Worm (Caenorhabditis elegans): ENCODE measurements around the gene F26D2.14.

Gene F26D2.14

ce11 chrV:16410521-16410920 lies 25.1 kb upstream of the F26D2.14 start, which contains the start of gene srh-145:
TSS of gene srh-145 (plus strand) at chrV:16410713.
- TF ChIP-seq php-3 (GFP tag; IDR thresholded peaks at IDR 0.05) = no peak
- no peak for TF ChIP-seq D1046.2 (GFP tag; IDR thresholded peaks at IDR 0.05)
- no peak for TF ChIP-seq dmd-6 (GFP tag; IDR thresholded peaks at IDR 0.05)
- TF ChIP-seq ceh-28 (tag; optimal IDR thresholded peaks at IDR 0.05) = no peak
- no peak for TF ChIP-seq daf-16 (GFP tag; optimal IDR thresholded peaks at IDR 0.05)
- no peak for TF ChIP-seq daf-16 (tag; optimal IDR thresholded peaks at IDR 0.05)
- no peak for TF ChIP-seq ces-1 (GFP tag; optimal IDR thresholded peaks at IDR 0.05)
- no peak for TF ChIP-seq mdt-29 (GFP tag; IDR thresholded peaks at IDR 0.05)
- no peak for TF ChIP-seq R02D3.7 (tag; optimal IDR thresholded peaks at IDR 0.05)
- TF ChIP-seq fkh-10 (GFP tag; optimal IDR thresholded peaks at IDR 0.05) = no peak
- no peak for TF ChIP-seq rbr-2 (tag; optimal IDR thresholded peaks at IDR 0.05)
- no peak for TF ChIP-seq pqm-1 (tag; optimal IDR thresholded peaks at IDR 0.05)
- no peak for TF ChIP-seq madf-5 (GFP tag; IDR thresholded peaks at IDR 0.05)
- peak in 1 of 2 experiments; percentile 60 for TF ChIP-seq unc-62 (GFP tag; optimal IDR thresholded peaks at IDR 0.05 in 1 of 2)
- TF ChIP-seq unc-62 (tag; optimal IDR thresholded peaks at IDR 0.05) = no peak
- no peak for TF ChIP-seq T26A8.4 (GFP tag; IDR thresholded peaks at IDR 0.05)
- no peak for TF ChIP-seq unc-130 (GFP tag; optimal IDR thresholded peaks at IDR 0.05)
- TF ChIP-seq mxl-3 (GFP tag; optimal IDR thresholded peaks at IDR 0.05) = no peak
- no peak for TF ChIP-seq nhr-25 (tag; optimal IDR thresholded peaks at IDR 0.05; ENCODE audit: borderline replicate concordance, insufficient read depth)
- TF ChIP-seq hlh-11 (tag; optimal IDR thresholded peaks at IDR 0.05) = no peak
- 0 out of 2 replicates have a peak, but pooled peaks have one; percentile 11 for TF ChIP-seq mxl-2 (GFP tag; conservative IDR thresholded peaks at IDR 0.05)
- TF ChIP-seq hif-1 (tag; optimal IDR thresholded peaks at IDR 0.05) = no peak
- no peak for TF ChIP-seq F10B5.3 (tag; optimal IDR thresholded peaks at IDR 0.05)
- peak; percentile 78 for TF ChIP-seq aha-1 (tag)
- no peak for TF ChIP-seq egl-27 (tag; optimal IDR thresholded peaks at IDR 0.05)

DNA sequence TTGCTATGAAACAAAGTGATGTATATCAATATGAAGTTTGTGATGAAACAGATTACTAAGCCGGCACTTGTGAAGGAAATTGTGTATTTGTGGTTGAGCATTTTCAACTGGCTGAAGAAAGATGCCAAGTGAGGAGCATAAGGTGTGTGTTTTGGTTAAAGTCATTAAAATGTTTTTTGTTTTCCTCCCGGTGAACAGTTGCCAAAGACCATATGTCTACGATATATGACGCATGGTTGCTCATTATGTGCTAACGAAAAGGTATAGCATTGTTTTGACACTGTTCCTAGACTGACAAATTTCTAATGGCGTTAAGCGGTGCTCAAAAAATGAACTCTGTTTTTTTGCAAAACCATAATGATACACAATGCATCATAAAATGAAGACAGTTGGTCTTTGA lies 18.6 kb upstream of the F26D2.14 start, which contains the start of gene str-55:
TSS of gene str-55 (minus strand) at position 101 of the 400 bp plus-strand sequence.
- no peak for TF ChIP-seq lin-15B (tag; optimal IDR thresholded peaks at IDR 0.05)
- TF ChIP-seq Y75B8A.6 (GFP tag; IDR thresholded peaks at IDR 0.05) = no peak
- no peak for TF ChIP-seq madf-9 (GFP tag; conservative IDR thresholded peaks at IDR 0.05)
- TF ChIP-seq daf-16 (GFP tag; optimal IDR thresholded peaks at IDR 0.05) = no peak
- no peak for TF ChIP-seq daf-16 (tag; optimal IDR thresholded peaks at IDR 0.05)
- TF ChIP-seq ceh-44 (GFP tag; IDR thresholded peaks at IDR 0.05) = no peak
- no peak for TF ChIP-seq nhr-76 (tag; optimal IDR thresholded peaks at IDR 0.05)
- TF ChIP-seq nhr-111 (GFP tag; optimal IDR thresholded peaks at IDR 0.05) = no peak
- no peak for TF ChIP-seq lim-7 (GFP tag; IDR thresholded peaks at IDR 0.05)
- no peak for TF ChIP-seq nhr-25 (tag; optimal IDR thresholded peaks at IDR 0.05; ENCODE audit: borderline replicate concordance, insufficient read depth)
- no peak for TF ChIP-seq egl-27 (tag; optimal IDR thresholded peaks at IDR 0.05)
- no peak for TF ChIP-seq zfp-3 (GFP tag; conservative IDR thresholded peaks at IDR 0.05)
- TF ChIP-seq lin-13 (GFP tag; optimal IDR thresholded peaks at IDR 0.05) = no peak
- no peak for TF ChIP-seq F10B5.3 (tag; optimal IDR thresholded peaks at IDR 0.05)
- TF ChIP-seq nhr-28 (tag; optimal IDR thresholded peaks at IDR 0.05) = no peak
- TF ChIP-seq egl-43 (GFP tag; IDR thresholded peaks at IDR 0.05) = no peak
- TF ChIP-seq nhr-11 (tag; optimal IDR thresholded peaks at IDR 0.05) = no peak
- no peak for TF ChIP-seq dmd-8 (GFP tag; IDR thresholded peaks at IDR 0.05)
- no peak for TF ChIP-seq ctbp-1 (GFP tag; IDR thresholded peaks at IDR 0.05)
- no peak for TF ChIP-seq nhr-77 (tag; optimal IDR thresholded peaks at IDR 0.05)
- TF ChIP-seq zfp-2 (tag; optimal IDR thresholded peaks at IDR 0.05) = no peak
